Worm (Caenorhabditis elegans) whole organism, L1 larva: Measurements from ENCODE around the gene C27D6.3.
A peak's percentile ranks its signal among the peaks of the same experiment; 100 is the strongest.

Experiments
- C16A3.4 ChIP-seq: fragments of 150-350 bp; optimal IDR thresholded peaks from 2 replicates; lab custom pipeline; 2014; ENCODE audit warnings: missing biosample characterization, missing genetic modification characterization
- C34B4.2 ChIP-seq: sonication (generic microtip); optimal IDR thresholded peaks from 2 replicates; lab custom pipeline; 2017; ENCODE audit warnings: mild to moderate bottlenecking, missing genetic modification characterization, missing compliant biosample characterization
- F16B12.6 ChIP-seq: fragments of 150-350 bp; optimal IDR thresholded peaks from 2 replicates; lab custom pipeline; 2014; ENCODE audit warnings: missing biosample characterization, missing genetic modification characterization
- aly-2 ChIP-seq: fragments of 150-350 bp; optimal IDR thresholded peaks from 2 replicates; lab custom pipeline; 2014; ENCODE audit warnings: missing biosample characterization, missing genetic modification characterization
- blmp-1 ChIP-seq: fragments of 150-350 bp; optimal IDR thresholded peaks from 2 replicates; lab custom pipeline; 2014; ENCODE audit warnings: missing biosample characterization, missing genetic modification characterization
- ceh-82 ChIP-seq, 3 experiments: fragments of 150-350 bp in 1 of 3; sonication (generic microtip) in 2 of 3; optimal IDR thresholded peaks; 2 replicates each; lab custom pipeline; 2014 to 2017; ENCODE audit warnings: missing biosample characterization in 3 of 3, missing genetic modification characterization in 3 of 3
- ceh-88 ChIP-seq: fragments of 200-800 bp; sonication (Bioruptor generic); IDR thresholded peaks from 2 replicates; pipeline ENCODE4 v1.3.6; 2022; ENCODE audit warnings: missing genetic modification characterization, missing compliant biosample characterization
- ces-1 ChIP-seq: fragments of 150-350 bp; optimal IDR thresholded peaks from 2 replicates; lab custom pipeline; 2014; ENCODE audit warnings: missing biosample characterization, missing genetic modification reagents, missing genetic modification characterization
- dpl-1 ChIP-seq, 3 experiments: fragments of 150-350 bp in 2 of 3; sonication (generic microtip) in 1 of 3; optimal IDR thresholded peaks; 2 replicates each; lab custom pipeline; 2014 to 2017; ENCODE audit warnings: missing biosample characterization in 3 of 3, missing genetic modification characterization in 3 of 3, missing genetic modification reagents in 3 of 3
- dsc-1 ChIP-seq: sonication (generic microtip); optimal IDR thresholded peaks from 2 replicates; lab custom pipeline; 2016; ENCODE audit warnings: mild to moderate bottlenecking, missing genetic modification characterization, missing compliant biosample characterization
- efl-1 ChIP-seq, 4 experiments: fragments of 150-350 bp; optimal IDR thresholded peaks in 3 of 4; peaks in 1 of 4; 1 replicate in 1 of 4; 2 replicates in 3 of 4; lab custom pipeline; 2014; ENCODE audit warnings: missing biosample characterization in 2 of 4, missing genetic modification characterization in 2 of 4, missing genetic modification reagents in 2 of 4
- egl-13 ChIP-seq: sonication (generic microtip); optimal IDR thresholded peaks from 2 replicates; lab custom pipeline; 2016; ENCODE audit warnings: missing genotype, missing genetic modification reagents, missing genetic modification characterization, missing compliant biosample characterization
- elt-3 ChIP-seq, 6 experiments: fragments of 150-350 bp in 1 of 6; sonication (generic microtip); optimal IDR thresholded peaks; 2 replicates each; lab custom pipeline; 2017 to 2018; ENCODE audit warnings: missing biosample characterization in 6 of 6, missing genetic modification characterization in 6 of 6, inconsistent platforms in 1 of 6
- fkh-10 ChIP-seq: sonication (generic microtip); optimal IDR thresholded peaks from 2 replicates; lab custom pipeline; 2017; ENCODE audit warnings: missing biosample characterization, missing genetic modification reagents, missing genetic modification characterization
- fkh-4 ChIP-seq: sonication (generic microtip); optimal IDR thresholded peaks from 2 replicates; lab custom pipeline; 2016; ENCODE audit warnings: missing compliant biosample characterization, missing genetic modification characterization, borderline replicate concordance
- fkh-8 ChIP-seq: sonication (generic microtip); optimal IDR thresholded peaks from 2 replicates; lab custom pipeline; 2016; ENCODE audit warnings: mild to moderate bottlenecking, missing genetic modification characterization, missing compliant biosample characterization
- fos-1 ChIP-seq: fragments of 150-350 bp; optimal IDR thresholded peaks from 2 replicates; lab custom pipeline; 2014; ENCODE audit warnings: missing biosample characterization, missing genetic modification characterization
- hpl-2 ChIP-seq: fragments of 150-350 bp; optimal IDR thresholded peaks from 2 replicates; lab custom pipeline; 2014; ENCODE audit warnings: missing biosample characterization, missing genetic modification reagents, missing genetic modification characterization
- irx-1 ChIP-seq: sonication (generic microtip); optimal IDR thresholded peaks from 2 replicates; lab custom pipeline; 2016; ENCODE audit warnings: missing genetic modification characterization, missing compliant biosample characterization
- isw-1 ChIP-seq: fragments of 200-800 bp; sonication (Bioruptor generic); IDR thresholded peaks from 2 replicates; pipeline ENCODE4 v1.3.6; 2022; ENCODE audit warnings: missing genetic modification characterization, missing compliant biosample characterization
- lin-13 ChIP-seq: fragments of 150-350 bp; optimal IDR thresholded peaks from 2 replicates; lab custom pipeline; 2014; ENCODE audit warnings: missing biosample characterization, missing genetic modification reagents, missing genetic modification characterization
- lin-14 ChIP-seq: fragments of 200-800 bp; sonication (Bioruptor generic); optimal IDR thresholded peaks from 2 replicates; lab custom pipeline; 2018; ENCODE audit warnings: mild to moderate bottlenecking, missing genetic modification characterization, moderate library complexity, missing compliant biosample characterization
- lin-15B ChIP-seq: fragments of 150-350 bp; sonication (generic microtip); optimal IDR thresholded peaks from 3 replicates; lab custom pipeline; 2014; ENCODE audit warnings: missing biosample characterization, missing genetic modification characterization
- lin-35 ChIP-seq, 2 experiments: fragments of 150-350 bp; optimal IDR thresholded peaks; 2 replicates each; lab custom pipeline; 2014; ENCODE audit warnings: missing biosample characterization in 2 of 2, missing genetic modification characterization in 2 of 2, missing genetic modification reagents in 2 of 2
- lsy-2 ChIP-seq, 2 experiments: fragments of 150-350 bp; optimal IDR thresholded peaks; 2 replicates each; lab custom pipeline; 2014; ENCODE audit warnings: missing biosample characterization in 2 of 2, missing genetic modification characterization in 2 of 2
- mdl-1 ChIP-seq, 2 experiments: fragments of 150-350 bp; optimal IDR thresholded peaks; 2 replicates each; lab custom pipeline; 2014 to 2017; ENCODE audit warnings: missing biosample characterization in 2 of 2, missing genetic modification characterization in 2 of 2, inconsistent platforms in 1 of 2
- mep-1 ChIP-seq: fragments of 150-350 bp; optimal IDR thresholded peaks from 2 replicates; lab custom pipeline; 2014; ENCODE audit warnings: missing biosample characterization, missing genetic modification characterization
- nhr-19 ChIP-seq: fragments of 200-800 bp; sonication (Bioruptor generic); conservative IDR thresholded peaks from 2 replicates; pipeline ENCODE4 v1.3.6; 2022; ENCODE audit warnings: missing genetic modification characterization, missing compliant biosample characterization
- nhr-20 ChIP-seq: sonication (generic microtip); optimal IDR thresholded peaks from 2 replicates; lab custom pipeline; 2016; ENCODE audit warnings: mild to moderate bottlenecking, missing genetic modification characterization, missing compliant biosample characterization
- nhr-28 ChIP-seq: fragments of 150-350 bp; optimal IDR thresholded peaks from 2 replicates; lab custom pipeline; 2014; ENCODE audit warnings: missing biosample characterization, missing genetic modification characterization
- nhr-47 ChIP-seq: sonication (generic microtip); optimal IDR thresholded peaks from 2 replicates; lab custom pipeline; 2016; ENCODE audit warnings: mild to moderate bottlenecking, missing genetic modification characterization, moderate library complexity, missing compliant biosample characterization
- nhr-71 ChIP-seq: sonication (generic microtip); optimal IDR thresholded peaks from 2 replicates; lab custom pipeline; 2016; ENCODE audit warnings: mild to moderate bottlenecking, missing genetic modification characterization, moderate library complexity, missing compliant biosample characterization
- nhr-76 ChIP-seq: sonication (generic microtip); optimal IDR thresholded peaks from 2 replicates; lab custom pipeline; 2017; ENCODE audit warnings: missing biosample characterization, missing genetic modification characterization
- nhr-85 ChIP-seq: sonication (generic microtip); peaks from one replicate; lab custom pipeline; 2016; ENCODE audit warnings: missing genetic modification characterization, inconsistent platforms, missing compliant biosample characterization
- nhr-90 ChIP-seq: sonication (generic microtip); optimal IDR thresholded peaks from 2 replicates; lab custom pipeline; 2016; ENCODE audit warnings: mild to moderate bottlenecking, missing genetic modification characterization, missing compliant biosample characterization; ENCODE audit not compliant: poor library complexity
- pag-3 ChIP-seq: sonication (generic microtip); optimal IDR thresholded peaks from 2 replicates; lab custom pipeline; 2017; ENCODE audit warnings: missing genetic modification characterization, mild to moderate bottlenecking, missing compliant biosample characterization, antibody characterized with exemption, borderline replicate concordance; ENCODE audit not compliant: insufficient read depth
- pax-3 ChIP-seq: fragments of 200-800 bp; sonication (Bioruptor generic); optimal IDR thresholded peaks from 2 replicates; lab custom pipeline; 2018; ENCODE audit warnings: mild to moderate bottlenecking, missing genetic modification characterization, moderate library complexity, missing compliant biosample characterization
- pqm-1 ChIP-seq: sonication (generic microtip); optimal IDR thresholded peaks from 3 replicates; lab custom pipeline; 2017; ENCODE audit warnings: missing biosample characterization, missing genetic modification characterization
- rnt-1 ChIP-seq: sonication (generic microtip); optimal IDR thresholded peaks from 2 replicates; lab custom pipeline; 2016; ENCODE audit warnings: mild to moderate bottlenecking, missing genetic modification characterization, moderate library complexity, missing compliant biosample characterization
- skn-1 ChIP-seq: fragments of 150-350 bp; optimal IDR thresholded peaks from 2 replicates; lab custom pipeline; 2014; ENCODE audit warnings: missing biosample characterization, missing genetic modification characterization
- snpc-4 ChIP-seq: fragments of 150-350 bp; optimal IDR thresholded peaks from 2 replicates; lab custom pipeline; 2014; ENCODE audit warnings: missing biosample characterization, missing genetic modification characterization
- snu-23 ChIP-seq: sonication (generic microtip); optimal IDR thresholded peaks from 2 replicates; lab custom pipeline; 2016; ENCODE audit warnings: missing genetic modification characterization, missing compliant biosample characterization
- sptf-1 ChIP-seq: fragments of 150-350 bp; optimal IDR thresholded peaks from 2 replicates; lab custom pipeline; 2014; ENCODE audit warnings: missing biosample characterization, missing genetic modification characterization
- sup-37 ChIP-seq: fragments of 200-800 bp; sonication (Bioruptor generic); optimal IDR thresholded peaks from 2 replicates; lab custom pipeline; 2018; ENCODE audit warnings: mild to moderate bottlenecking, missing genetic modification characterization, missing compliant biosample characterization
- swsn-7 ChIP-seq: sonication (generic microtip); optimal IDR thresholded peaks from 2 replicates; lab custom pipeline; 2016; ENCODE audit warnings: missing genetic modification characterization, missing compliant biosample characterization
- tbx-2 ChIP-seq: sonication (generic microtip); optimal IDR thresholded peaks from 2 replicates; lab custom pipeline; 2016; ENCODE audit warnings: missing genetic modification characterization, missing compliant biosample characterization
- unc-130 ChIP-seq: fragments of 150-350 bp; optimal IDR thresholded peaks from 2 replicates; lab custom pipeline; 2017; ENCODE audit warnings: missing biosample characterization, missing genetic modification characterization, inconsistent platforms
- unc-86 ChIP-seq: sonication (generic microtip); optimal IDR thresholded peaks from 2 replicates; lab custom pipeline; 2016; ENCODE audit warnings: missing genetic modification characterization, missing compliant biosample characterization
- vab-15 ChIP-seq: sonication (generic microtip); optimal IDR thresholded peaks from 2 replicates; lab custom pipeline; 2017; ENCODE audit warnings: missing genotype, mild to moderate bottlenecking, missing genetic modification characterization, missing compliant biosample characterization
- zag-1 ChIP-seq: fragments of 150-350 bp; optimal IDR thresholded peaks from 2 replicates; lab custom pipeline; 2014; ENCODE audit warnings: missing biosample characterization, missing genetic modification characterization
- zip-4 ChIP-seq: fragments of 200-800 bp; sonication (Bioruptor generic); optimal IDR thresholded peaks from 2 replicates; lab custom pipeline; 2018; ENCODE audit warnings: mild to moderate bottlenecking, missing genetic modification characterization, moderate library complexity, missing compliant biosample characterization
- ztf-4 ChIP-seq: fragments of 150-350 bp; optimal IDR thresholded peaks from 2 replicates; lab custom pipeline; 2014; ENCODE audit warnings: missing biosample characterization, missing genetic modification characterization

C27D6.3 gene

DNA sequence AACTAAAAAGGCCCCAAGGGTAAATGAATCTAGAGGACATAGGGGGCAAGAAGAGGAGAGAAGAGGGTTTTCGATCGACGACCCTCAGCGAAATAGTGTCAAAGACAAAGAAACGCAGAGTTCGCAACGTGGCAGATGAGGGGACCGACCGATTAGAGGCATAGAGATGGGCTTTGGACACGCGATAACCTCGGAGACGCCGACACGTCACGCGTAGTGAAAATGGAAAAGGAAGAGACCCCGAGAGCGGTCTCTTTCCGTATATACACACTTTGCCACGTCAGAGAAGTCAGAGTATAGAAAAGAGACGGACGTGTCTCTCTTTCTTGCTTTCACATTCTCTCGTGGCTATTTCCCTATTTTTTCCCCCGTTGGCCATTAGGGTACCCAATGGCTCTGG is 7.2 kb upstream of the C27D6.3 start:
- TF ChIP-seq F16B12.6 (peak; percentile 32), fos-1 (tag; lab: Kevin White, UChicago) (peak; percentile 43), aly-2 (tag; lab: Kevin White, UChicago) (peak; percentile 6), mep-1 (tag; lab: Kevin White, UChicago) (peak; percentile 73), nhr-71 (tag; lab: Kevin White, UChicago) (peak; percentile 88), ceh-88 (GFP tag; lab: Robert Waterston, UW) (peak; percentile 47; the same call in 1 of the 2 replicates), dsc-1 (tag; lab: Kevin White, UChicago) (peak; percentile 37), efl-1 (optimal IDR thresholded peaks at IDR 0.05; lab: Kevin White, UChicago) (peak; percentile 57 to 75), efl-1 (GFP tag; optimal IDR thresholded peaks at IDR 0.05 in 1 of 2; lab: Kevin White, UChicago) (peak; percentile 27 to 93), skn-1 (tag; lab: Kevin White, UChicago) (peak; percentile 34), fkh-4 (tag; lab: Kevin White, UChicago) (no peak), ceh-82 (tag; optimal IDR thresholded peaks at IDR 0.05; lab: Kevin White, UChicago) (peak; percentile 9 to 70 (median 47)), isw-1 (GFP tag; lab: Robert Waterston, UW) (peak; percentile 70), ces-1 (GFP tag; lab: Kevin White, UChicago) (no peak), pax-3 (tag; lab: Kevin White, UChicago) (peak; percentile 11), nhr-76 (tag; lab: Kevin White, UChicago) (no peak), C34B4.2 (tag; lab: Kevin White, UChicago) (no peak), fkh-10 (peak; percentile 59), lin-14 (GFP tag; lab: Kevin White, UChicago) (peak; percentile 97), rnt-1 (peak; percentile 52), hpl-2 (GFP tag; lab: Kevin White, UChicago) (peak; percentile 13), nhr-90 (tag; lab: Kevin White, UChicago) (peak; percentile 68), blmp-1 (tag; lab: Kevin White, UChicago) (peak; percentile 72), zip-4 (GFP tag; lab: Kevin White, UChicago) (no peak), lin-13 (peak; percentile 69), nhr-85 (tag; lab: Kevin White, UChicago) (peak; percentile 83), C16A3.4 (tag; lab: Kevin White, UChicago) (peak; percentile 43), irx-1 (tag; lab: Kevin White, UChicago) (peak; percentile 41), nhr-28 (tag; lab: Kevin White, UChicago) (no peak), zag-1 (tag; lab: Kevin White, UChicago) (no peak), pag-3 (no peak), swsn-7 (peak; percentile 76), ztf-4 (tag; lab: Kevin White, UChicago) (peak; percentile 58), sup-37 (GFP tag; lab: Kevin White, UChicago) (no peak), unc-130 (tag; lab: Kevin White, UChicago) (peak; percentile 10), tbx-2 (tag; lab: Kevin White, UChicago) (peak; percentile 79), dpl-1 (GFP tag; optimal IDR thresholded peaks at IDR 0.05; lab: Kevin White, UChicago) (peak in 2 of 3 experiments; percentile 27 to 45), pqm-1 (tag; lab: Kevin White, UChicago) (no peak), sptf-1 (tag; lab: Kevin White, UChicago) (no peak), nhr-19 (GFP tag; lab: Robert Waterston, UW) (peak; percentile 73), snpc-4 (tag; lab: Kevin White, UChicago) (peak; percentile 18), unc-86 (peak; percentile 57), lsy-2 (tag; optimal IDR thresholded peaks at IDR 0.05; lab: Kevin White, UChicago) (peak; percentile 72 to 76), nhr-47 (tag; lab: Kevin White, UChicago) (peak; percentile 81), lin-35 (GFP tag; optimal IDR thresholded peaks at IDR 0.05; lab: Kevin White, UChicago) (peak; percentile 57 to 61), mdl-1 (tag; optimal IDR thresholded peaks at IDR 0.05; lab: Kevin White, UChicago) (peak in 1 of 2 experiments; percentile 86), egl-13 (tag; lab: Kevin White, UChicago) (peak; percentile 25), snu-23 (GFP tag; lab: Kevin White, UChicago) (peak; percentile 90), elt-3 (tag; optimal IDR thresholded peaks at IDR 0.05; lab: Kevin White, UChicago) (peak in 1 of 6 experiments; percentile 11), nhr-20 (tag; lab: Kevin White, UChicago) (peak; percentile 84), lin-15B (tag; lab: Kevin White, UChicago) (peak; percentile 4), fkh-8 (tag; lab: Kevin White, UChicago) (peak; percentile 83), vab-15 (tag; lab: Kevin White, UChicago) (no peak)
